Fruit fly (Drosophila melanogaster) whole organism, embryonic: Measurements from ENCODE around the gene CG31827.

Experiments used
- CG13894 ChIP-seq: fragments of 200-800 bp; sonication (Bioruptor generic); optimal IDR thresholded peaks from 3 replicates; lab custom pipeline; 2018; ENCODE audit warnings: missing biosample characterization, mild to moderate bottlenecking, missing genetic modification characterization, moderate library complexity
- CG34422 ChIP-seq: fragments of 200-800 bp; sonication (Bioruptor generic); IDR thresholded peaks from 3 replicates; pipeline ENCODE4 v1.3.6; 2022; ENCODE audit warnings: missing biosample characterization, missing genetic modification characterization
- onecut ChIP-seq: fragments of 200-800 bp; sonication (Bioruptor generic); IDR thresholded peaks from 2 replicates; pipeline ENCODE4 v1.3.6; 2022; ENCODE audit warnings: missing biosample characterization, missing genetic modification characterization

DNA sequence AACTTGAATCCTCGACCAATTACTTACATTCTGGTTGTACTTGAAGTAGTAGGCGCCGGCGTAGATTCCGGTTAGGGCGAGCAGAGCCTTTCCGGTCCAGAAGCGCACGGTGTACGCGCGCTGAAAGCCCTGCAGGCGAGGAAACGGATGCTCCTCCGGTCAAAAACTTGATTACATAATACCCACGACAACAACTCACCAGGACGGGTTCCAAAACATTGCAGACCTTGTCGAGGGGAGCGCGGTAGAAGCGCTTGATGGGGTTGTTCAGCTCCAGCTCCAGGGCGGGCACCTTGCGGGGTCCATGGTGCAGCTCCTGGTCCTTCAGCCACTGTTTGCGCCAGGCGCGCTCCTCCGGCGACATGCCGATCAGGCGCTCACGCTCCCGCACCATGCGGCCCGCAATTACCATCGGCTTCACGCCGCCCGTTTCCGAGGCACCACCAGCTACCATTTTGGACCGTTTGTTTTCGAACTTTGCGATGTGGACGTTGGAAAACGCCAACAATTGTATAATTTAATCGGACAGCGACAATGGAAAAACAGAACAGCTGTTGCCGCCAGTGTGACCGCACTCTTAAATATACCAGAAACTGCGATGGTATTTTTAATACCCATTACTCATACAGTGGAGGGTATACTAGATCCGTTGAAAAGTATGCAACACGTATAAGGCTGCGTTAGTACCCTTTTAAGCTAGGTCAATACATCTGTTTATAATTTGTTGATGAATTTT lies 45.7 kb downstream of the CG31827 start, which contains the start of gene ND-B17:
- TF ChIP-seq CG13894 (tag; lab: Kevin White, UChicago), result no peak
- TF ChIP-seq onecut, result no peak
- TF ChIP-seq CG34422 (GFP tag; lab: Robert Waterston, UW), result peak; percentile 70; the same call in 2 of the 3 replicates
